Worm (Caenorhabditis elegans): ENCODE measurements around the gene ZK353.4.
A peak's percentile ranks its signal among the peaks of the same experiment; 100 is the strongest.

ZK353.4 gene

DNA sequence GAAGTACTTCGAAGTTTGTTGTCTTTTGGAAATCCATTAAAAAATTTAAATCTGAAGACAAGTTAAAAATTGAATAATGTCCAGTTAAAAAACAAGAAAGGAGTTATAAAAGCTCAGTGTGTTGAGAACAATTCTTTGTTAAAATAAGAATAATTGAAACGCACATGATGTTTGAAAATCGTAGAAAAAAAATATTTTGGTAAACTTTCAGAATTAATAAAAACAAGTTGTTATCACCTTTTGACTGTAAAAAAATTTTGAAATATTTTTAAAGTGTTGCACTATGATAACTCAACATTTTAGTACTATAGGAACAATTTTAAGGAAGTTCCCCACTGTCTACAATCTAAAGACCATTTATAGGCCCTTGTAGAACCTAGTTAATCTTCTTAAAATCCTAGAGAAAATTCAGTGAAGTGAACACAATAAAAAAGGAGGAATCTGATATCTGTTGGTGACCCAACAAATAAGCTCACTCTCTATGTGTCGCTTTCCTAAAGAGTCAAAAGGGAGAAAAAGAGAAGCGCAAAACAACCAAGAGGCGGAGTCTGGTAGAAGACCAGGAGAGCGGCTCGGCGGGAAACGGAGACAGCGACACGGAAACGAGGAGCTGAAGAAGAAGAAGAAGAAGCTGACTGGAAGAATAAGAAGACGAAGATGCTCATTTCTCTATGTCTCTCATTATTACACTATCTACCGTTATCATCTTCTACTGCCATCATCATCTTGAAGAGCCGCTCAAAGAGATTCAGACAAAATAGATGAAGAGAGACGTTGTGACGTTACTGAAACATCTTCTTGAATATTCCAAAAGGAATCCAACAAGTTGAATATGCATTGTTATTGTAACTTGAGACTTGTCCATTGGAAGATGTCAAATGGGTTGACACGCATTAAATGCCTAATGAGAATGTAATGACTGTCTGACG is 5.2 kb upstream of the ZK353.4 start, which contains the start of gene ZK353.10 (continued):
- no peak for TF ChIP-seq pax-3 (tag; optimal IDR thresholded peaks at IDR 0.05)

DNA sequence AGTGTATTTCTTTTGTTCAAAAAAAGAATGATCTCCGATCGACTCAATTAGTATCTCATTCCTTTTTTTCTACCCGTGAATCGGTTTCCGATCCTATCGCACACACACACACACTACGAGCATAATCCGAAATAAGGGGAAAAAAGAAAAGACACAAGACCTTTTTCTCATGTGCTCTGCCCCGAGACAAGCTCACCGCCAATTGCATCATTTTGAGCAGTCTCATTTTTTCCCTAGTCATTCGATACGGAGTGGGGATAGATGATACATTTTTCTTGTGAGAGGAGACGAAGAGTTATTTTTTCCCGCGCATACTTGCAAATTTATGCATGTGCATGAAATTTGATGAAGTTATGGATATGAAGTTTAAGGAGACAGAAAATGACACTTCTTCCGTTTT is 2.9 kb upstream of the ZK353.4 start:
- TF ChIP-seq lir-3 (tag; optimal IDR thresholded peaks at IDR 0.05; ENCODE audit: poor library complexity) (no peak), nhr-237 (tag; optimal IDR thresholded peaks at IDR 0.05) (no peak), efl-1 (optimal IDR thresholded peaks at IDR 0.05) (peak; percentile 3 to 8), efl-1 (GFP tag; optimal IDR thresholded peaks at IDR 0.05 in 1 of 2) (peak in 1 of 2 experiments; percentile 72), alr-1 (tag; optimal IDR thresholded peaks at IDR 0.05; ENCODE audit: borderline replicate concordance) (no peak), ceh-88 (GFP tag; IDR thresholded peaks at IDR 0.05) (no peak), lin-14 (GFP tag; optimal IDR thresholded peaks at IDR 0.05) (peak; percentile 85), nhr-71 (tag; optimal IDR thresholded peaks at IDR 0.05) (peak; percentile 63), lin-35 (GFP tag; optimal IDR thresholded peaks at IDR 0.05) (peak in 1 of 2 experiments; percentile 15), dsc-1 (tag; optimal IDR thresholded peaks at IDR 0.05) (peak; percentile 71), ceh-82 (tag; optimal IDR thresholded peaks at IDR 0.05) (peak in 1 of 3 experiments; percentile 61), tbx-2 (tag; optimal IDR thresholded peaks at IDR 0.05) (peak; percentile 4), unc-86 (tag; optimal IDR thresholded peaks at IDR 0.05) (peak; percentile 62), dpl-1 (GFP tag; optimal IDR thresholded peaks at IDR 0.05) (peak in 1 of 3 experiments; percentile 43), ces-1 (GFP tag; optimal IDR thresholded peaks at IDR 0.05) (peak; percentile 4), fos-1 (tag; optimal IDR thresholded peaks at IDR 0.05) (no peak), nhr-47 (tag; optimal IDR thresholded peaks at IDR 0.05) (peak; percentile 42), lsy-2 (tag; optimal IDR thresholded peaks at IDR 0.05) (peak; percentile 15 to 54), swsn-7 (tag; optimal IDR thresholded peaks at IDR 0.05) (peak; percentile 28), grh-1 (GFP tag; IDR thresholded peaks at IDR 0.05) (no peak), fkh-4 (tag; optimal IDR thresholded peaks at IDR 0.05; ENCODE audit: borderline replicate concordance) (no peak), mep-1 (tag; optimal IDR thresholded peaks at IDR 0.05) (peak; percentile 37), xbp-1 (tag; optimal IDR thresholded peaks at IDR 0.05) (peak; percentile 3), fkh-10 (GFP tag; optimal IDR thresholded peaks at IDR 0.05) (peak; percentile 66), snu-23 (GFP tag; optimal IDR thresholded peaks at IDR 0.05) (peak; percentile 47), rnt-1 (tag; optimal IDR thresholded peaks at IDR 0.05) (no peak), fkh-8 (tag; optimal IDR thresholded peaks at IDR 0.05) (peak; percentile 78), lin-13 (GFP tag; optimal IDR thresholded peaks at IDR 0.05) (peak; percentile 26), jun-1 (tag; optimal IDR thresholded peaks at IDR 0.05) (no peak), pax-3 (tag; optimal IDR thresholded peaks at IDR 0.05) (peak; percentile 50), tlp-1 (tag; optimal IDR thresholded peaks at IDR 0.05) (no peak), isw-1 (GFP tag; IDR thresholded peaks at IDR 0.05) (peak; percentile 7; the same call in 1 of the 2 replicates), egl-13 (tag; optimal IDR thresholded peaks at IDR 0.05) (peak; percentile 63), ceh-8 (GFP tag; optimal IDR thresholded peaks at IDR 0.05) (peak; percentile 36)

DNA sequence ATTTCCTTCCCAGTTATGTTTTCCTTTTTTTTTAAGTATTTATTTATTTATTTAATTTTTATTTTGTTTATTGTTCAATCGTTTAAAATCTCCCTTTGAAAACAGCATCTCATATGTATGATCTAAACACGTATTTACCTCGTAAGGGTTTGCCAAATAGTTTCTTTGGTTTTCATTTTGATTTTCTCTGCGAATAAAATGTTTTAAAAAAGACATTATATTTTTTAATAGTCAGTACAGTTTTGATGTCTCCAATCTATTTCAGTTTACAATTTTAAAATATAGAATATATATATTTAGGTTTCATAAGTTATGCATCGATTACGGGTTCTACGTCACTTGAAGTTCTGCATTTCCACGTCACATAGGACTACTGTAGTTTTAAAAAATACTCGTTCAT is 8.8 kb downstream of the ZK353.4 start, which contains the start of gene R05D3.12:
TSS of gene R05D3.12 (plus strand) at position 301 of the 400 bp plus-strand sequence.
- TF ChIP-seq zip-4 (GFP tag; optimal IDR thresholded peaks at IDR 0.05) = no peak
- no peak for TF ChIP-seq fkh-4 (tag; optimal IDR thresholded peaks at IDR 0.05; ENCODE audit: borderline replicate concordance)
- no peak for TF ChIP-seq lir-3 (tag; optimal IDR thresholded peaks at IDR 0.05; ENCODE audit: poor library complexity)
- TF ChIP-seq ets-5 (GFP tag; IDR thresholded peaks at IDR 0.05) = no peak
- TF ChIP-seq vab-15 (tag; optimal IDR thresholded peaks at IDR 0.05) = no peak
- no peak for TF ChIP-seq xbp-1 (tag; optimal IDR thresholded peaks at IDR 0.05)
- no peak for TF ChIP-seq tlp-1 (tag; optimal IDR thresholded peaks at IDR 0.05)
- TF ChIP-seq tbx-2 (tag; optimal IDR thresholded peaks at IDR 0.05) = no peak
- no peak for TF ChIP-seq lin-14 (GFP tag; optimal IDR thresholded peaks at IDR 0.05)
- no peak for TF ChIP-seq nhr-11 (tag; optimal IDR thresholded peaks at IDR 0.05)
- TF ChIP-seq C34B4.2 (tag; optimal IDR thresholded peaks at IDR 0.05) = no peak
- no peak for TF ChIP-seq nhr-237 (tag; optimal IDR thresholded peaks at IDR 0.05)
- TF ChIP-seq unc-62 (GFP tag; optimal IDR thresholded peaks at IDR 0.05) = no peak
- TF ChIP-seq dpl-1 (GFP tag; optimal IDR thresholded peaks at IDR 0.05) = no peak
- TF ChIP-seq lin-15B (tag; optimal IDR thresholded peaks at IDR 0.05) = no peak
- no peak for TF ChIP-seq isw-1 (GFP tag; IDR thresholded peaks at IDR 0.05)
- TF ChIP-seq mef-2 (tag; optimal IDR thresholded peaks at IDR 0.05) = no peak
- TF ChIP-seq unc-30 (tag; optimal IDR thresholded peaks at IDR 0.05) = no peak
